Worm (Caenorhabditis elegans): ENCODE data around the gene F17C11.26.

DNA sequence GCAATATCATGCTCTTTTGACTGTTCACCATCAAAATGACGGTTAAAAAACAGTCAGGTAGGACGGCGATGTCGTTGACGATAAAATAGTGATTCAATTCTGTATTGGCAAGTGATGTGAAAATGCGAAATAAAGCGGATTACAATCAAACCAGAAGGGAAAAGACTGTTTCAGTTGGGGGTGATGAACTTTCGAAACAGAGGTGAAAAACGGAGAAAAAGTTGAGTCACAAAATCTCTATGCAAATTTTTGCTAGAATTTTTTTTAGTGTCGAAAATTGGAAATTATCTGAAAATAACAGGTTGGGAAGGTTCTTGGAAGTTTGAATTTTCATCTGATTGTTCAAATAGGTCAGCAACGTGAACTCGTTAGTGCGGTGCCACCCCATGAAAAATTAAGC is 19.5 kb upstream of the F17C11.26 start, which contains the start of gene nas-31:
- no peak for TF ChIP-seq ztf-11 (tag; optimal IDR thresholded peaks at IDR 0.05)
- no peak for TF ChIP-seq nhr-76 (tag; optimal IDR thresholded peaks at IDR 0.05)
- no peak for TF ChIP-seq blmp-1 (tag; optimal IDR thresholded peaks at IDR 0.05)
- TF ChIP-seq nhr-12 (tag; optimal IDR thresholded peaks at IDR 0.05) = no peak
- no peak for TF ChIP-seq nhr-237 (tag; optimal IDR thresholded peaks at IDR 0.05)
- no peak for TF ChIP-seq cnd-1 (tag; optimal IDR thresholded peaks at IDR 0.05)
